Fruit fly (Drosophila melanogaster) whole organism, prepupa: ENCODE data around the gene CG14439.

ENCODE experiments used
- CG10631 ChIP-seq: fragments of 200-800 bp; sonication (Bioruptor generic); optimal IDR thresholded peaks from 2 replicates; lab custom pipeline; 2016; ENCODE audit warnings: missing biosample characterization, missing genetic modification characterization
- CG10669 ChIP-seq: fragments of 200-800 bp; sonication (Bioruptor generic); optimal IDR thresholded peaks from 3 replicates; lab custom pipeline; 2018; ENCODE audit warnings: missing biosample characterization, mild to moderate bottlenecking, missing genetic modification characterization, moderate library complexity
- CG11762 ChIP-seq: fragments of 200-800 bp; sonication (Bioruptor generic); optimal IDR thresholded peaks from 3 replicates; lab custom pipeline; 2016; ENCODE audit warnings: missing biosample characterization, missing genetic modification characterization; ENCODE audit not compliant: insufficient read depth
- CG11902 ChIP-seq: fragments of 200-800 bp; sonication (Bioruptor generic); optimal IDR thresholded peaks from 3 replicates; lab custom pipeline; 2016; ENCODE audit warnings: missing biosample characterization, missing genetic modification characterization
- CG15336 ChIP-seq: fragments of 200-800 bp; sonication (Bioruptor generic); IDR thresholded peaks from 2 replicates; pipeline ENCODE4 v1.3.6; 2022; ENCODE audit warnings: missing biosample characterization, missing genetic modification characterization
- CG1621 ChIP-seq: fragments of 200-800 bp; sonication (Bioruptor generic); optimal IDR thresholded peaks from 3 replicates; lab custom pipeline; 2018; ENCODE audit warnings: missing biosample characterization, mild to moderate bottlenecking, missing genetic modification characterization
- CG3032 ChIP-seq: fragments of 200-800 bp; optimal IDR thresholded peaks from 2 replicates; lab custom pipeline; 2019; ENCODE audit warnings: missing biosample characterization, mild to moderate bottlenecking, missing genetic modification characterization, moderate library complexity
- CG31627 ChIP-seq: fragments of 200-800 bp; sonication (Bioruptor generic); optimal IDR thresholded peaks from 3 replicates; lab custom pipeline; 2016; ENCODE audit warnings: missing biosample characterization, missing genetic modification characterization
- CG32006 ChIP-seq: fragments of 200-800 bp; sonication (Bioruptor generic); optimal IDR thresholded peaks from 3 replicates; lab custom pipeline; 2017; ENCODE audit warnings: missing biosample characterization, mild to moderate bottlenecking, missing genetic modification characterization
- CG34406 ChIP-seq: fragments of 200-800 bp; sonication (Bioruptor generic); optimal IDR thresholded peaks from 3 replicates; lab custom pipeline; 2016; ENCODE audit warnings: missing biosample characterization, missing genetic modification characterization
- CG3919 ChIP-seq: fragments of 200-800 bp; sonication (Bioruptor generic); optimal IDR thresholded peaks from 3 replicates; lab custom pipeline; 2016; ENCODE audit warnings: missing biosample characterization, missing genetic modification characterization
- CG4318 ChIP-seq: fragments of 200-800 bp; sonication (Bioruptor generic); optimal IDR thresholded peaks from 3 replicates; lab custom pipeline; 2017; ENCODE audit warnings: missing biosample characterization, mild to moderate bottlenecking, missing genetic modification characterization
- CG6163 ChIP-seq: fragments of 200-800 bp; sonication (Bioruptor generic); IDR thresholded peaks from 3 replicates; pipeline ENCODE4 v1.3.6; 2022; ENCODE audit warnings: missing biosample characterization, missing genetic modification characterization
- CG6792 ChIP-seq: fragments of 200-800 bp; sonication (Bioruptor generic); optimal IDR thresholded peaks from 3 replicates; lab custom pipeline; 2016; ENCODE audit warnings: missing biosample characterization, missing genetic modification characterization
- CG6854 ChIP-seq: fragments of 200-800 bp; sonication (Bioruptor generic); optimal IDR thresholded peaks from 2 replicates; lab custom pipeline; 2017; ENCODE audit warnings: missing biosample characterization, mild to moderate bottlenecking, missing genetic modification characterization
- CG7368 ChIP-seq: fragments of 200-800 bp; sonication (Bioruptor generic); optimal IDR thresholded peaks from 3 replicates; lab custom pipeline; 2016; ENCODE audit warnings: missing biosample characterization, missing genetic modification characterization
- CG8119 ChIP-seq: fragments of 200-800 bp; sonication (Bioruptor generic); IDR thresholded peaks from 3 replicates; pipeline ENCODE4 v1.3.6; 2022; ENCODE audit warnings: missing biosample characterization, missing genetic modification characterization
- CG8632 ChIP-seq: fragments of 200-800 bp; sonication (Bioruptor generic); optimal IDR thresholded peaks from 3 replicates; lab custom pipeline; 2016; ENCODE audit warnings: missing biosample characterization, missing genetic modification characterization
- CG9139 ChIP-seq: fragments of 200-800 bp; sonication (Bioruptor generic); optimal IDR thresholded peaks from 3 replicates; lab custom pipeline; 2017; ENCODE audit warnings: missing biosample characterization, mild to moderate bottlenecking, missing genetic modification characterization
- Eip78C ChIP-seq: fragments of 200-800 bp; sonication (Bioruptor generic); peaks from one replicate; lab custom pipeline; 2016; ENCODE audit warnings: missing biosample characterization, missing genetic modification characterization
- Eip93F ChIP-seq: fragments of 200-800 bp; sonication (Bioruptor generic); optimal IDR thresholded peaks from 2 replicates; lab custom pipeline; 2016; ENCODE audit warnings: missing biosample characterization, mild to moderate bottlenecking, missing genetic modification characterization
- Ets96B ChIP-seq: fragments of 200-800 bp; optimal IDR thresholded peaks from 2 replicates; lab custom pipeline; 2019; ENCODE audit warnings: missing biosample characterization, mild to moderate bottlenecking, missing genetic modification characterization, moderate library complexity
- Gug ChIP-seq: fragments of 200-800 bp; sonication (Bioruptor generic); IDR thresholded peaks from 2 replicates; pipeline ENCODE4 v1.3.6; 2022; ENCODE audit warnings: missing biosample characterization, missing genetic modification characterization
- Hr39 ChIP-seq: fragments of 200-800 bp; sonication (Bioruptor generic); optimal IDR thresholded peaks from 2 replicates; lab custom pipeline; 2016; ENCODE audit warnings: missing biosample characterization, missing genetic modification characterization
- Hr4 ChIP-seq: fragments of 200-800 bp; sonication (Bioruptor generic); optimal IDR thresholded peaks from 3 replicates; lab custom pipeline; 2016; ENCODE audit warnings: missing biosample characterization, missing genetic modification characterization
- Lpt ChIP-seq: fragments of 200-800 bp; sonication (Bioruptor generic); optimal IDR thresholded peaks from 3 replicates; lab custom pipeline; 2016; ENCODE audit warnings: missing biosample characterization, missing genetic modification characterization
- Sox15 ChIP-seq: fragments of 200-800 bp; sonication (Bioruptor generic); optimal IDR thresholded peaks from 3 replicates; lab custom pipeline; 2016; ENCODE audit warnings: missing biosample characterization, missing genetic modification characterization
- achi ChIP-seq: fragments of 200-800 bp; sonication (Bioruptor generic); optimal IDR thresholded peaks from 3 replicates; lab custom pipeline; 2016; ENCODE audit warnings: missing biosample characterization, missing genetic modification characterization
- acj6 ChIP-seq: fragments of 200-800 bp; sonication (Bioruptor generic); optimal IDR thresholded peaks from 3 replicates; lab custom pipeline; 2016; ENCODE audit warnings: missing biosample characterization, missing genetic modification characterization
- cyc ChIP-seq: fragments of 200-800 bp; sonication (Bioruptor generic); optimal IDR thresholded peaks from 3 replicates; lab custom pipeline; 2016; ENCODE audit warnings: missing biosample characterization, missing genetic modification characterization
- dsx ChIP-seq: fragments of 200-800 bp; optimal IDR thresholded peaks from 3 replicates; lab custom pipeline; 2019; ENCODE audit warnings: missing biosample characterization, mild to moderate bottlenecking, missing genetic modification characterization, moderate library complexity; ENCODE audit not compliant: poor library complexity, severe bottlenecking
- eg ChIP-seq: fragments of 200-800 bp; sonication (Bioruptor generic); IDR thresholded peaks from 3 replicates; pipeline ENCODE4 v1.3.6; 2022; ENCODE audit warnings: missing biosample characterization, missing genetic modification characterization
- esn ChIP-seq: fragments of 200-800 bp; sonication (Bioruptor generic); optimal IDR thresholded peaks from 2 replicates; lab custom pipeline; 2016; ENCODE audit warnings: missing biosample characterization, mild to moderate bottlenecking, missing genetic modification characterization, moderate library complexity
- fd59A ChIP-seq: fragments of 200-800 bp; sonication (Bioruptor generic); optimal IDR thresholded peaks from 2 replicates; lab custom pipeline; 2017; ENCODE audit warnings: missing biosample characterization, mild to moderate bottlenecking, missing genetic modification characterization, missing genetic modification reagents
- fkh ChIP-seq: fragments of 200-800 bp; sonication (Bioruptor generic); optimal IDR thresholded peaks from 3 replicates; lab custom pipeline; 2017; ENCODE audit warnings: missing biosample characterization, mild to moderate bottlenecking, missing genetic modification characterization, moderate library complexity
- lz ChIP-seq: fragments of 200-800 bp; sonication (Bioruptor generic); optimal IDR thresholded peaks from 3 replicates; lab custom pipeline; 2016; ENCODE audit warnings: missing biosample characterization, missing genetic modification characterization
- net ChIP-seq: fragments of 200-800 bp; sonication (Bioruptor generic); optimal IDR thresholded peaks from 3 replicates; lab custom pipeline; 2016; ENCODE audit warnings: missing biosample characterization, missing genetic modification characterization
- pdm3 ChIP-seq: fragments of 200-800 bp; sonication (Bioruptor generic); optimal IDR thresholded peaks from 3 replicates; lab custom pipeline; 2016; ENCODE audit warnings: missing biosample characterization, missing genetic modification characterization
- salr ChIP-seq, 2 experiments: fragments of 200-800 bp; sonication (Bioruptor generic); optimal IDR thresholded peaks; 3 replicates each; lab custom pipeline; 2016 to 2018; ENCODE audit warnings: missing biosample characterization in 2 of 2, missing genetic modification characterization in 2 of 2, mild to moderate bottlenecking in 1 of 2
- svp ChIP-seq: fragments of 200-800 bp; sonication (Bioruptor generic); peaks from one replicate; lab custom pipeline; 2016; ENCODE audit warnings: missing biosample characterization, missing genetic modification characterization

CG14439 gene

dm6 chrX:6746221-6746620, 1.1 kb upstream of the CG14439 start (continued):
- TF ChIP-seq Hr39 (GFP tag; lab: Kevin White, UChicago), result peak; percentile 30
- no peak for TF ChIP-seq CG15336 (GFP tag; lab: Robert Waterston, UW)

- TF ChIP-seq CG4318, result no peak
- TF ChIP-seq achi, result no peak
- TF ChIP-seq CG31627 (GFP tag; lab: Kevin White, UChicago), result no peak
- TF ChIP-seq CG8632, result no peak
- TF ChIP-seq CG3919 (GFP tag; lab: Kevin White, UChicago), result no peak
- no peak for TF ChIP-seq CG6792
- TF ChIP-seq dsx (GFP tag; lab: Kevin White, UChicago), result no peak
Observed at dm6 chrX:6751964-6752363, 4.6 kb downstream of the CG14439 start.

- TF ChIP-seq Eip78C (GFP tag; lab: Kevin White, UChicago), result peak; percentile 59
- TF ChIP-seq net (GFP tag; lab: Kevin White, UChicago), result no peak
- no peak for TF ChIP-seq CG1621 (tag; lab: Kevin White, UChicago)
- TF ChIP-seq CG10669 (GFP tag; lab: Kevin White, UChicago), result no peak
- TF ChIP-seq esn, result no peak
- no peak for TF ChIP-seq CG6854 (GFP tag; lab: Kevin White, UChicago)
- peak; percentile 79 for TF ChIP-seq fkh
- TF ChIP-seq svp (GFP tag; lab: Kevin White, UChicago), result peak; percentile 38
Observed at dm6 chrX:6756175-6756718, 8.9 kb downstream of the CG14439 start, which contains the start of gene sov. Gene sov, plus strand, starts transcription at chrX:6756322.

dm6 chrX:6759184-6759965, 12.0 kb downstream of the CG14439 start:
- TF ChIP-seq svp (GFP tag; lab: Kevin White, UChicago) (peak; percentile 73), acj6 (no peak), esn (peak; percentile 37), CG15336 (GFP tag; lab: Robert Waterston, UW) (0 out of 2 replicates have a peak, but pooled peaks have one; percentile 31)

dm6 chrX:6770924-6771323, 23.6 kb downstream of the CG14439 start, which contains the start of gene Coq7:
Gene Coq7, plus strand, starts transcription at chrX:6771225.
- peak; percentile 81 for TF ChIP-seq CG32006 (GFP tag; lab: Kevin White, UChicago)
- TF ChIP-seq svp (GFP tag; lab: Kevin White, UChicago), result peak; percentile 90
- peak; percentile 82 for TF ChIP-seq CG10631 (GFP tag; lab: Kevin White, UChicago)
- peak; percentile 68 for TF ChIP-seq CG34406 (GFP tag; lab: Kevin White, UChicago)
- TF ChIP-seq lz (GFP tag; lab: Kevin White, UChicago), result no peak
- TF ChIP-seq CG6854 (GFP tag; lab: Kevin White, UChicago), result no peak
- TF ChIP-seq CG9139 (GFP tag; lab: Kevin White, UChicago), result peak; percentile 50
- peak; percentile 86 for TF ChIP-seq acj6
- TF ChIP-seq pdm3 (GFP tag; lab: Kevin White, UChicago), result no peak
- TF ChIP-seq salr (GFP tag; optimal IDR thresholded peaks at IDR 0.05; lab: Kevin White, UChicago), result peak in 1 of 2 experiments; percentile 66
- peak; percentile 76 for TF ChIP-seq CG11902 (GFP tag; lab: Kevin White, UChicago)
- peak; percentile 90 for TF ChIP-seq eg (GFP tag; lab: Robert Waterston, UW)
- TF ChIP-seq CG7368 (GFP tag; lab: Kevin White, UChicago), result peak; percentile 69
- peak; percentile 76 for TF ChIP-seq cyc (GFP tag; lab: Kevin White, UChicago)
- TF ChIP-seq Lpt, result peak; percentile 72
- peak; percentile 93 for TF ChIP-seq Eip78C (GFP tag; lab: Kevin White, UChicago)
- peak; percentile 69 for TF ChIP-seq CG8119 (GFP tag; lab: Robert Waterston, UW)
- TF ChIP-seq fkh, result no peak
- TF ChIP-seq CG6163 (GFP tag; lab: Robert Waterston, UW), result peak; percentile 91
- peak; percentile 83 for TF ChIP-seq CG3032 (tag; lab: Kevin White, UChicago)
- TF ChIP-seq CG11762 (GFP tag; lab: Kevin White, UChicago), result peak; percentile 57
- no peak for TF ChIP-seq Hr4 (GFP tag; lab: Kevin White, UChicago)
- TF ChIP-seq CG6792, result peak; percentile 79
- no peak for TF ChIP-seq CG10669 (GFP tag; lab: Kevin White, UChicago)
- TF ChIP-seq Sox15 (GFP tag; lab: Kevin White, UChicago), result peak; percentile 77
- TF ChIP-seq Ets96B (tag; lab: Kevin White, UChicago), result peak; percentile 78
- TF ChIP-seq esn, result peak; percentile 81
- TF ChIP-seq CG31627 (GFP tag; lab: Kevin White, UChicago), result peak; percentile 71
- peak; percentile 75 for TF ChIP-seq CG1621 (tag; lab: Kevin White, UChicago)
- TF ChIP-seq Gug (GFP tag; lab: Robert Waterston, UW), result peak; percentile 81
- TF ChIP-seq Eip93F (GFP tag; lab: Kevin White, UChicago), result peak; percentile 88
- TF ChIP-seq CG3919 (GFP tag; lab: Kevin White, UChicago), result peak; percentile 85
- TF ChIP-seq achi, result no peak
- peak; percentile 55 for TF ChIP-seq fd59A (GFP tag; lab: Kevin White, UChicago)
- TF ChIP-seq CG15336 (GFP tag; lab: Robert Waterston, UW), result peak; percentile 78
